Worm (Caenorhabditis elegans) whole organism, L3 larva: ENCODE results near the gene pxn-1.

ENCODE experiments used
- R02D3.7 ChIP-seq: fragments of 150-350 bp; optimal IDR thresholded peaks from 2 replicates; lab custom pipeline; 2014; ENCODE audit warnings: missing biosample characterization, missing genetic modification characterization
- ceh-9 ChIP-seq: sonication (generic microtip); optimal IDR thresholded peaks from 2 replicates; lab custom pipeline; 2018; ENCODE audit warnings: missing biosample characterization, missing genetic modification characterization
- jun-1 ChIP-seq: fragments of 150-350 bp; optimal IDR thresholded peaks from 2 replicates; lab custom pipeline; 2014; ENCODE audit warnings: missing biosample characterization, missing genetic modification reagents, missing genetic modification characterization
- lin-15B ChIP-seq: fragments of 150-350 bp; optimal IDR thresholded peaks from 2 replicates; lab custom pipeline; 2014; ENCODE audit warnings: missing biosample characterization, missing genetic modification characterization
- nhr-12 ChIP-seq: fragments of 150-350 bp; optimal IDR thresholded peaks from 2 replicates; lab custom pipeline; 2014; ENCODE audit warnings: missing biosample characterization, missing genetic modification characterization
- nhr-28 ChIP-seq: fragments of 150-350 bp; optimal IDR thresholded peaks from 2 replicates; lab custom pipeline; 2014; ENCODE audit warnings: missing biosample characterization, missing genetic modification characterization
- nhr-43 ChIP-seq: sonication (generic microtip); optimal IDR thresholded peaks from 2 replicates; lab custom pipeline; 2016; ENCODE audit warnings: mild to moderate bottlenecking, missing genetic modification characterization, missing compliant biosample characterization; ENCODE audit not compliant: poor library complexity, severe bottlenecking
- pha-4 ChIP-seq: fragments of 150-350 bp; optimal IDR thresholded peaks from 2 replicates; lab custom pipeline; 2014; ENCODE audit warnings: missing biosample characterization, missing genetic modification reagents, missing genetic modification characterization
- pqm-1 ChIP-seq: fragments of 150-350 bp; optimal IDR thresholded peaks from 2 replicates; lab custom pipeline; 2017; ENCODE audit warnings: missing biosample characterization, missing genetic modification characterization, inconsistent platforms
- skn-1 ChIP-seq: fragments of 150-350 bp; optimal IDR thresholded peaks from 2 replicates; lab custom pipeline; 2014; ENCODE audit warnings: missing biosample characterization, missing genetic modification characterization
- unc-39 ChIP-seq: sonication (generic microtip); optimal IDR thresholded peaks from 4 replicates; lab custom pipeline; 2017; ENCODE audit warnings: missing biosample characterization, missing genetic modification characterization
- zag-1 ChIP-seq: fragments of 150-350 bp; optimal IDR thresholded peaks from 2 replicates; lab custom pipeline; 2014; ENCODE audit warnings: missing biosample characterization, missing genetic modification characterization
- ztf-4 ChIP-seq: fragments of 150-350 bp; optimal IDR thresholded peaks from 2 replicates; lab custom pipeline; 2014; ENCODE audit warnings: missing biosample characterization, missing genetic modification characterization

- no peak for TF ChIP-seq nhr-12 (tag; lab: Kevin White, UChicago)
- TF ChIP-seq jun-1 (tag; lab: Kevin White, UChicago) = no peak
- peak; percentile 91 for TF ChIP-seq lin-15B (tag; lab: Kevin White, UChicago)
- TF ChIP-seq skn-1 = no peak
- peak; percentile 53 for TF ChIP-seq pqm-1 (tag; lab: Kevin White, UChicago)
- TF ChIP-seq R02D3.7 = peak; percentile 92
- TF ChIP-seq nhr-28 = no peak
- TF ChIP-seq nhr-43 (tag; lab: Kevin White, UChicago) = peak; percentile 3
- no peak for TF ChIP-seq ztf-4
- no peak for TF ChIP-seq unc-39 (tag; lab: Kevin White, UChicago)
- TF ChIP-seq ceh-9 (tag; lab: Kevin White, UChicago) = no peak
- peak; percentile 97 for TF ChIP-seq pha-4
- no peak for TF ChIP-seq zag-1
Measured at ce11 chrV:8462074-8462473, 32.6 kb upstream of the pxn-1 start, which contains the start of the genes dnj-22 and natc-1.
